Fruit fly (Drosophila melanogaster): ENCODE results near the gene Ccm3.

dm6 chr3R:15346018-15346383 is 25.8 kb upstream of the Ccm3 start, which contains the start of the genes Surf4 and CG31301:
- TF ChIP-seq foxo (GFP tag; optimal IDR thresholded peaks at IDR 0.05) (no peak), Dfd (GFP tag; optimal IDR thresholded peaks at IDR 0.05) (no peak), HLH106 (tag; optimal IDR thresholded peaks at IDR 0.05) (no peak), lola (GFP tag; optimal IDR thresholded peaks at IDR 0.05) (no peak), dl (GFP tag; optimal IDR thresholded peaks at IDR 0.05; ENCODE audit: insufficient read depth in 1 of 2, partially characterized antibody in 2 of 2) (no peak), Abd-B (GFP tag; optimal IDR thresholded peaks at IDR 0.05) (no peak)
